Fruit fly (Drosophila melanogaster) S2 (cell line): Measurements from ENCODE around the gene Vps16A.

Experiments
- CG8478 ChIP-seq: fragments of >200 bp; optimal IDR thresholded peaks from 2 replicates; lab custom pipeline; 2018
- CTCF ChIP-seq, 2 experiments: fragments of >200 bp; optimal IDR thresholded peaks; 2 replicates each; lab custom pipeline; 2018

dm6 chr3R:9297163-9297562 is 30.3 kb downstream of the Vps16A start:
- TF ChIP-seq CG8478 (no peak), CTCF (optimal IDR thresholded peaks at IDR 0.05; lab: Kevin White, UChicago) (no peak)
